Fruit fly (Drosophila melanogaster) whole organism: ENCODE data around the gene CG13064.

ENCODE experiments used
- CG8478 ChIP-seq: fragments of >200 bp; optimal IDR thresholded peaks from 2 replicates; lab custom pipeline; 2018; ENCODE audit warnings: inconsistent platforms
- Dll ChIP-seq: fragments of >200 bp; optimal IDR thresholded peaks from 2 replicates; lab custom pipeline; 2017
- EcR ChIP-seq, 2 experiments: fragments of >200 bp; optimal IDR thresholded peaks; 2 replicates each; lab custom pipeline; 2017; ENCODE audit warnings: missing biosample characterization in 2 of 2, missing genetic modification characterization in 2 of 2, missing genetic modification reagents in 2 of 2
- pan ChIP-seq: fragments of >200 bp; optimal IDR thresholded peaks from 2 replicates; lab custom pipeline; 2017
- psq ChIP-seq: fragments of >200 bp; optimal IDR thresholded peaks from 2 replicates; lab custom pipeline; 2017
- usp ChIP-seq: fragments of >200 bp; optimal IDR thresholded peaks from 2 replicates; lab custom pipeline; 2017; ENCODE audit warnings: missing biosample characterization, missing genetic modification characterization, mixed read lengths

dm6 chr3L:16241296-16241695 lies 38.9 kb upstream of the CG13064 start:
- TF ChIP-seq pan (lab: Kevin White, UChicago) (no peak), psq (no peak), usp (GFP tag; lab: Kevin White, UChicago) (no peak), CG8478 (no peak), Dll (lab: Kevin White, UChicago) (no peak), EcR (GFP tag; optimal IDR thresholded peaks at IDR 0.05; lab: Kevin White, UChicago) (peak in 1 of 2 experiments; percentile 61)
